Worm (Caenorhabditis elegans) whole organism, young adult: ENCODE results near the gene C09B9.2.

ENCODE experiments used
- F52B5.7 ChIP-seq: sonication (generic microtip); optimal IDR thresholded peaks from 2 replicates; lab custom pipeline; 2016; ENCODE audit warnings: mild to moderate bottlenecking, missing genetic modification characterization, missing compliant biosample characterization
- attf-5 ChIP-seq: fragments of 200-800 bp; sonication (Bioruptor generic); optimal IDR thresholded peaks from 2 replicates; lab custom pipeline; 2018; ENCODE audit warnings: mild to moderate bottlenecking, missing genetic modification characterization, missing compliant biosample characterization
- ceh-27 ChIP-seq: fragments of 200-800 bp; sonication (Bioruptor generic); optimal IDR thresholded peaks from 2 replicates; lab custom pipeline; 2018; ENCODE audit warnings: mild to moderate bottlenecking, missing genetic modification characterization, moderate library complexity, missing compliant biosample characterization
- ceh-91 ChIP-seq: fragments of 200-800 bp; sonication (Bioruptor generic); IDR thresholded peaks from 2 replicates; pipeline ENCODE4 v1.3.6; 2022; ENCODE audit warnings: missing genetic modification reagents, missing genetic modification characterization, missing compliant biosample characterization
- hmg-1.2 ChIP-seq: fragments of 200-800 bp; sonication (Bioruptor generic); IDR thresholded peaks from 2 replicates; pipeline ENCODE4 v1.3.6; 2022; ENCODE audit warnings: missing genetic modification reagents, missing genetic modification characterization, missing compliant biosample characterization
- nhr-120 ChIP-seq: fragments of 200-800 bp; sonication (Bioruptor generic); IDR thresholded peaks from 2 replicates; pipeline ENCODE4 v1.3.6; 2022; ENCODE audit warnings: missing genetic modification characterization, missing compliant biosample characterization
- nhr-27 ChIP-seq: fragments of 200-800 bp; sonication (Bioruptor generic); optimal IDR thresholded peaks from 2 replicates; lab custom pipeline; 2018; ENCODE audit warnings: mild to moderate bottlenecking, missing genetic modification characterization, moderate library complexity, missing compliant biosample characterization
- rcor-1 ChIP-seq: fragments of 200-800 bp; sonication (Bioruptor generic); IDR thresholded peaks from 2 replicates; pipeline ENCODE4 v1.3.6; 2022; ENCODE audit warnings: missing genetic modification reagents, missing genetic modification characterization, missing compliant biosample characterization
- sdz-38 ChIP-seq: sonication (generic microtip); optimal IDR thresholded peaks from 2 replicates; lab custom pipeline; 2016; ENCODE audit warnings: missing genotype, missing genetic modification characterization, missing compliant biosample characterization
- snpc-3.4 ChIP-seq: sonication (generic microtip); optimal IDR thresholded peaks from 2 replicates; lab custom pipeline; 2017; ENCODE audit warnings: missing genetic modification characterization, mild to moderate bottlenecking, missing compliant biosample characterization, antibody characterized with exemption, moderate library complexity, missing genotype, missing genetic modification reagents

DNA sequence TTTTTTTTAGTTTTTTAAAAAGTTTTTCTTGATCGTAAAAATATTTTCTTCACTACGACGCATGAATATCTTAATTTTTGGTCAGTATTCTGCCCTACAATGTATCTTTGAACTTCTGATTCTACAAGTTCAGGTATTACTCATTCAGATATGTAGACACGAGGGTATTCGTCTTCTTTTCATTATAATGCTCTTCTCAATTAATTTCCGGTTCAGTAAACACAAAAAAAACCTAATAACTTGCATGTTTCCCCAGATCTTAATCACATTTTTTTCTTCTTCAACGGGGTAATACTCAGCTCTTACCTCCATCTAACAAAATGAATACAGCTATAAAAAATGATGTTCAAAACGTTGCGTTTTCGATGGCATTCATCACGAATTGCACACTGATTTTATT is 37.0 kb upstream of the C09B9.2 start, which contains the start of gene str-162:
- TF ChIP-seq sdz-38 (no peak), nhr-27 (no peak), ceh-27 (GFP tag; lab: Kevin White, UChicago) (no peak), nhr-120 (GFP tag; lab: Robert Waterston, UW) (no peak), rcor-1 (GFP tag; lab: Robert Waterston, UW) (no peak), hmg-1.2 (GFP tag; lab: Robert Waterston, UW) (no peak), snpc-3.4 (tag; lab: Kevin White, UChicago) (no peak), ceh-91 (GFP tag; lab: Robert Waterston, UW) (no peak), F52B5.7 (tag; lab: Kevin White, UChicago) (no peak), attf-5 (GFP tag; lab: Kevin White, UChicago) (no peak)
